Fruit fly (Drosophila melanogaster): ENCODE measurements around the gene CG6845.

The CG6845 gene

dm6 chr3L:131998-132693 lies 14.1 kb upstream of the CG6845 start (continued):
- TF ChIP-seq CG11456 (GFP tag; IDR thresholded peaks at IDR 0.05): no peak
- no peak for TF ChIP-seq CG1529 (GFP tag; optimal IDR thresholded peaks at IDR 0.05)
- TF ChIP-seq CG12391 (tag; optimal IDR thresholded peaks at IDR 0.05): no peak
- peak; percentile 74 for TF ChIP-seq cg (GFP tag; optimal IDR thresholded peaks at IDR 0.05)
- peak; percentile 22; the same call in 1 of the 3 replicates for TF ChIP-seq otp (GFP tag; IDR thresholded peaks at IDR 0.05)
- no peak for TF ChIP-seq CG13123 (GFP tag; optimal IDR thresholded peaks at IDR 0.05)
- TF ChIP-seq CG10462 (GFP tag; optimal IDR thresholded peaks at IDR 0.05): no peak
- peak; percentile 37 for TF ChIP-seq CG13296 (GFP tag; optimal IDR thresholded peaks at IDR 0.05)
- no peak for TF ChIP-seq CG3065 (GFP tag; optimal IDR thresholded peaks at IDR 0.05)
- TF ChIP-seq wek (GFP tag; optimal IDR thresholded peaks at IDR 0.05): no peak
- no peak for TF ChIP-seq CG3838 (GFP tag; optimal IDR thresholded peaks at IDR 0.05)
- peak; percentile 84 for TF ChIP-seq mirr (GFP tag; optimal IDR thresholded peaks at IDR 0.05)
- peak; percentile 13 for TF ChIP-seq CG17359 (tag; optimal IDR thresholded peaks at IDR 0.05)
- TF ChIP-seq knrl (GFP tag; IDR thresholded peaks at IDR 0.05; ENCODE audit: partially characterized antibody): no peak
- no peak for TF ChIP-seq CG15011 (GFP tag; optimal IDR thresholded peaks at IDR 0.05)
- no peak for TF ChIP-seq CG10366 (GFP tag; IDR thresholded peaks at IDR 0.05)
- TF ChIP-seq ab (GFP tag; optimal IDR thresholded peaks at IDR 0.05): no peak
- TF ChIP-seq Hand (GFP tag; optimal IDR thresholded peaks at IDR 0.05): no peak
- TF ChIP-seq CG31224 (GFP tag; IDR thresholded peaks at IDR 0.05): no peak
- no peak for TF ChIP-seq Hsf (GFP tag; optimal IDR thresholded peaks at IDR 0.05)
- no peak for TF ChIP-seq Mes4 (GFP tag; optimal IDR thresholded peaks at IDR 0.05)
- TF ChIP-seq CG9437 (GFP tag; optimal IDR thresholded peaks at IDR 0.05): no peak
- peak; percentile 45 for TF ChIP-seq CG6254 (GFP tag; optimal IDR thresholded peaks at IDR 0.05)
- no peak for TF ChIP-seq fd3F (GFP tag; optimal IDR thresholded peaks at IDR 0.05)
- TF ChIP-seq dimm (GFP tag; IDR thresholded peaks at IDR 0.05): no peak
- no peak for TF ChIP-seq hbn (GFP tag; IDR thresholded peaks at IDR 0.05; ENCODE audit: partially characterized antibody)
- TF ChIP-seq lab (GFP tag; optimal IDR thresholded peaks at IDR 0.05): peak; percentile 61
- TF ChIP-seq Dbx (GFP tag; IDR thresholded peaks at IDR 0.05): no peak
- TF ChIP-seq Lhr (GFP tag; optimal IDR thresholded peaks at IDR 0.05): no peak
- TF ChIP-seq dmrt99B (tag; optimal IDR thresholded peaks at IDR 0.05): peak; percentile 15
- no peak for TF ChIP-seq ssp (GFP tag; IDR thresholded peaks at IDR 0.05)
- no peak for TF ChIP-seq CG6683 (GFP tag; optimal IDR thresholded peaks at IDR 0.05)
- peak; percentile 32 for TF ChIP-seq CG3163 (GFP tag; optimal IDR thresholded peaks at IDR 0.05)
- no peak for TF ChIP-seq stc (GFP tag; IDR thresholded peaks at IDR 0.05)
- TF ChIP-seq D19A (tag; optimal IDR thresholded peaks at IDR 0.05): no peak
- TF ChIP-seq CG11085 (GFP tag; IDR thresholded peaks at IDR 0.05): no peak
- TF ChIP-seq PHDP (tag; optimal IDR thresholded peaks at IDR 0.05): no peak
- TF ChIP-seq Hey (tag; optimal IDR thresholded peaks at IDR 0.05): no peak
- TF ChIP-seq CG10959 (GFP tag; IDR thresholded peaks at IDR 0.05): no peak
- no peak for TF ChIP-seq dm (GFP tag; optimal IDR thresholded peaks at IDR 0.05)
- TF ChIP-seq CG17612 (GFP tag; IDR thresholded peaks at IDR 0.05): no peak
- no peak for TF ChIP-seq CG33557 (GFP tag; optimal IDR thresholded peaks at IDR 0.05)
- TF ChIP-seq esg (GFP tag; conservative IDR thresholded peaks at IDR 0.05): no peak
- TF ChIP-seq pho (GFP tag; optimal IDR thresholded peaks at IDR 0.05): no peak
- TF ChIP-seq so (GFP tag; IDR thresholded peaks at IDR 0.05): peak; percentile 11; the same call in 1 of the 3 replicates
- TF ChIP-seq exex (tag; optimal IDR thresholded peaks at IDR 0.05): peak; percentile 4
- peak; percentile 66 for TF ChIP-seq vvl (GFP tag; IDR thresholded peaks at IDR 0.05)
- no peak for TF ChIP-seq CG1024 (GFP tag; IDR thresholded peaks at IDR 0.05)
- TF ChIP-seq Meics (GFP tag; optimal IDR thresholded peaks at IDR 0.05): peak; percentile 5

Measured in whole organism, embryonic.